Worm (Caenorhabditis elegans) whole organism, dauer: ENCODE results near the gene F22B3.8.

Experiments
- unc-62 ChIP-seq: sonication (generic microtip); optimal IDR thresholded peaks from 2 replicates; lab custom pipeline; 2017; ENCODE audit warnings: missing biosample characterization, missing genetic modification reagents, missing genetic modification characterization

F22B3.8 gene

DNA sequence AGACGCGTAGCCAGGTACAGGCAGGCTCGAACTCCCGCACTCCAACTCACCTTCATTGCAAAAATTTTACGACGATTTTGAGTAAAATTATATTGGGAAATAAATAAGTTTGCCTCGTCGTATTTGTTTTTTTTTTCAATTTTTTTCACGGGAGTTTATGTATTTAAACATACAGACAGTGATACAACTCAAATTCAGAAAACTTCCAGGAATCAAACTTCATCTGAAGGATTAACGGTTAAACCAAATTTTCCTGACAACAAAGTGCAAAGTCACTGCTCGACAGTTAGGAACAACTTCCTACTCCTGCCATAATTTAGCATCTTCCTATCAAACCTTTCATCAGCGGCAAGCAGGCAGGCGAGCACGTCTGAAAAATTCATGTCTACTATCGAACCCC lies at the start of gene F22B3.8:
TSS of gene F22B3.8 (minus strand) at position 101 of the 400 bp plus-strand sequence.
- TF ChIP-seq unc-62: no peak

DNA sequence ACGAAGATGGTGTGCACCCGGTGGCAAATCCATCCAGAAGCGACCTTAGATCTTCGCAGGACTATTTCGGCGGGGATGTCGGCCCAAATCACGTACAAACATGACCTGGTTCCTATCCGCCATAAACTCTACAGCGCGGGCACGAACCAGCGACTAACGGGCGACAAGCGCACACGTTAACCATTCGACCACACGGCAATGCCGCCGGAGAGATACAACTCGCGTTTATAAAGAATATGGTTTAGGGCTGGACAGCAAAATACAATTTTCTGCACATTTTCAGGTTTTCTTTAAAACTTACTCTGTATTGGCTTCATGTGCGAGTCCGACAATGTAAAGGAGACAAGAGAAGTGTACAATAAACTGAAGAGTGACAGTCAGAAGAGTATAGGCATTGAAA lies 49.3 kb upstream of the F22B3.8 start:
- no peak for TF ChIP-seq unc-62

DNA sequence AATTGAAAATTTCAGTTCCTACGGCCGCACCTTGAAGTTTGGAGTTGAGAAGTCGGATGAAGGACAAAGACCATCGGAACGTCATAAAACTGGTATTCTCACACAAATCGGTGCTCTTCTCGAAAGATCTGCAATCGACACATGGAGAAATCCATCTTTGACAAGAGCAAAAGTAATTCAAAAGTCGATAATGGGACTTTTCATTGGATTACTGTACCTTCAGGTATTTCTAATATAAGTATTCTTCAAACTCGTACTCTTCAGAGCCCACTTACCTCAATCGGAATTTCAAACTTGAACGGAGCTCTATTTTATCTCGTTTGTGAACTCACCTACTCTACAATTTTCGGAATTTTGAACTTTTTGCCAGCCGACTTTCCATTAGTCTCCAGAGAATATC lies 47.3 kb upstream of the F22B3.8 start:
- no peak for TF ChIP-seq unc-62

ce11 chrIV:11469698-11470591 lies 45.2 kb upstream of the F22B3.8 start, which contains the start of the genes C10C6.13 and wht-2:
C10C6.13 (minus strand) TSS chrIV:11469748.
wht-2 (plus strand) TSS chrIV:11470436.
- no peak for TF ChIP-seq unc-62

ce11 chrIV:11467413-11467812 lies 42.7 kb upstream of the F22B3.8 start, which contains the start of gene C10C6.7:
C10C6.7 (minus strand) TSS chrIV:11467513.
- TF ChIP-seq unc-62: no peak

DNA sequence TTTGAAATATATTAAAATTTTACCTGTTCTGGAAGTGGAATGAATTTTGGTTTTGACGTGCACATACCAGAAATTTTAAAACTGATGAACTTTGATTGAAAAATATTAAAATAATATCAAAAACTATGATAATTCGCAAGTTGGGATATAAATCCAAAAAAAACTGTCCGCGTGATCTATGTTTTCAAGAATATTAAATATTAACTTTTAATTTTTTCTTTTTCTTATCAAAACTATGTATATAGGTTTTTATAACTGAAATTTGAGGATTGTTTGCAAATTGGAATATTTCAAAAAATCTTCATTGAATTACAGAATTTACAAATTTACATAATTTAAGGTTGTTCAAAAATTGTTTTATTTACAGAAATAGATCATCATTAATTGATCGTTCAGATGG lies 40.4 kb upstream of the F22B3.8 start, which contains the start of gene C10C6.3:
TSS of gene C10C6.3 (minus strand) at position 101 of the 400 bp plus-strand sequence.
- no peak for TF ChIP-seq unc-62

ce11 chrIV:11461335-11461734 lies 36.6 kb upstream of the F22B3.8 start:
- TF ChIP-seq unc-62: no peak

DNA sequence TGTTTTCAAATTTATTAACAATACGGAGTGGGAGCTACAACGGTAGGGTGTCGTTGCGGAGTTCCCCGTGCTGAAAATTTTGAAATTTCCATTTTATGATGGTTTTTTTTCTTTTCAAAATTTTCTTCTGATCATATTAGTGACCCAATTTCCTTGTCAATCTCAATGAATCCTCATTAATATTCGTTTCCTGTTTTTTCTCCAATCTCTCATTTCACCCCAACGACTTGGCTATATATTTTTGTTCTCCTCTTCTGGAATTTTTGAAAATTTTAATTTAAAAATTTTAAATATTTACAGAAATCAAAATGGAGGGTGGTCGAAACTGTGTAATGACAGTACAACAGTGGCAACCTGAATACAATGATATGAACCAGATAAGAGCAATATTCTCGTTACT lies 35.0 kb upstream of the F22B3.8 start, which contains the start of gene npr-3:
TSS of gene npr-3 (plus strand) at position 301 of the 400 bp plus-strand sequence.
- no peak for TF ChIP-seq unc-62

ce11 chrIV:11458700-11459263 lies 34.1 kb upstream of the F22B3.8 start:
- TF ChIP-seq unc-62: no peak

DNA sequence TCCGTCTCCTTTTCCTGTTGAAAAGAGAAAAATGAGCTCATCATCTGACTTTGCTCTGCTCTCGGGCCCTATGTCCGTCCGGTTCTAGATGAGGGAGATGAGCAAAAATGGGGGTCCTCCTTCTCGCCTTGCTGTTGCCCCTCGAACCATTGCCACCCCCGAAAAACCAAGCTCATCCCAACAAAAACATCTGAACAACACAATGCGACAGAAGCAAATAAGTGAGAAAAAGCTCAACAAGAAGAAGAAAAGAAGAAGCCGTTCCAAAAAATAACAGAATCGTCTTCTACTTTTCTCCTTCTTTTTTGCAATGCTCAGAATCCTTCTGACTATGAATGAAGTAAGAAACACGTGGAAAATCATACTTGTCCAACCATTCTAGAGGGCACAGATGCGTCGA lies 31.1 kb upstream of the F22B3.8 start:
- TF ChIP-seq unc-62: no peak

DNA sequence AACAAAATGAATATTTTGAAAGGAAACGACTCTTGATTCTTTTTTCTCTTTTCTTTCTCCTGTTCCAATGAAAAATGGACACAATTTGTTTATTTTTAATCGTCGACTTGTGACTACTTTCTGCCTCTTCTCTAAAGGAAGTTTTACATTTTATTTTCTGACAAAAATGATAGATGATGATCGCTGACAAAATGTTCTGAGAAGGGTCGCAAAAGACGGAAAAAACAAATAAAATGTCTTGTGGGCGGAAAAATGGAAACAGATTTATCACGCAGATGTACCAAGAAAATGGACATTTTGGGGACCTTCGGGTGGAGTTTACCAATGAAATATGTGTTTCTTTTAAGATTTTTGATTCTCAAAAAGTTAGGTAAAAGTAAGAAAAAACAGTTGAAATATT lies 28.2 kb upstream of the F22B3.8 start:
- TF ChIP-seq unc-62: no peak

DNA sequence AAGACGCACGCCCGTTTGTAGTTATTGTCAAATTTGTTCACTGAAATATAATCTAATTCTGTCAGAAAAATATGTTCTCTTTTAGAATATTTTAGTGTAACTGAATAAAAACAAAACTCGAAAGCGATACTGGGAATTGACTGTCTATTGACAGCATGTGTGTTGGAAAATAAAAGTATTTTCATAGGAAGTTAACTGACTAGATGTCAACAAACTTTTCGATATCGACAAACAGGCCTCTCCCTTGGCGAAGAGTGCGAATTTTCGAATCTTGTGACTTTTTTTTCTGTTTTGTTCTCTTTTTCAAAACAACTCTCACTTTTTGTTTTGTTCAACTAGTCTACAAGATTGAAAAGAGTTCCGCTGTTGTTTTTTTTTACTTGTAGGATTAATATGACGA lies 13.5 kb upstream of the F22B3.8 start:
- no peak for TF ChIP-seq unc-62

DNA sequence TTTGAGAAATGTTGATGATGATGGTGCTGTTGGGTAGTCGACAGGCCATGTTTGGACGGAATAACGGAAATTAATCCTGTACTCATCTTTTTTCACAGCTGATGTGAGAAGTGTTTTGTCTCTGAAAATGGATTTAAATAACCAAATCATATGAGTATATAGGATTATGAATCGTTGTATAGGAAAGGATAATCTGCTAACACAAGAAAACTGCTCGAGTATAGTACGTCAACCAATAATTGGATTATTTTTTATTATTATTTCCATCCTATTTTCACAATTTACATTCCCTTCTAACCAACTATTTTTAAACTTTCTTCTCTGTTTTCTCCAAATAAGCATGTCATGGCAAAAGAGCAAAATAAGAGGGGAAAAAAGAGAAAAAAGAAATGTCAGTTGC lies 11.0 kb upstream of the F22B3.8 start:
- TF ChIP-seq unc-62: no peak

- no peak for TF ChIP-seq unc-62
These were observed 9.8 kb upstream of the F22B3.8 start for ce11 chrIV:11434575-11434974.

DNA sequence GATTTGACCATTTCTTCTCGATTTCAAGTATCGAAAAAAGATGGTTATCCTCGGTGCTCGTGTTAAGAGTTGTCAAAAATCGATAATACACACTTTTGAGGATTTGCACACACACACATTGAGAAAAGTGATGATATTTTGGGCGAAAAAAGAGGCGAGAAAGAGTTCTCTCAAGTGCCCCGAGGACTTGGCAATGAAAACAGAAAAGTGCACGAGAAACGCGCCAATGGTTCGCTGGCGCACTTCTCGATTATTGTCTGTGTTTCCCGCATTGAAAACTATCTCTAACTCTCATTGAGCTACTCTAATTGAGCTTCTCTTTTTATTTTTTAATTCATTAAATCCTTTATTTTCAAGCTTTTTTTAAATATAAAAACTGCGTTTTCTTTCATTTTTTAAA lies 9.0 kb upstream of the F22B3.8 start:
- no peak for TF ChIP-seq unc-62

ce11 chrIV:11431448-11431847 lies 6.7 kb upstream of the F22B3.8 start:
- TF ChIP-seq unc-62: no peak

DNA sequence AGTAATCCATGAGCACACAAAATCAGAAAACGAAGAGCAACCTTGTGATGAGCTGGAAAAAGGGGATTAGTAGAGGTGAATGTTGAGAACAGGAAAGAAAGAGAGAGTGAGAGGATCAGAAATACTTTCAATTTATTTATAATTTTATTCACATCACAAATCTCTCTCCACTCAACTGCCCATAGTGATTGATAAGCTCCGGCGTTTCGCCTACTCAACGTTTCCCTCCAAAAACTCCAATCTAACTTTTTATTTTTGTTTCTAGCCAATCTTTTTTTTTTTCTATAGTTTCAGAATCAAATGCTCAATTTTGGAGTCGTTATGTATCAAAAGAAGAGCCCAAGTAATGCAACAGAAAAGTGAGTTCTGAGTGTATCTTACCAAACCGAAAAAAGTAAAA lies 712 bp upstream of the F22B3.8 start, which contains the start of gene kin-4:
TSS of gene kin-4 (plus strand) at position 301 of the 400 bp plus-strand sequence.
- TF ChIP-seq unc-62: no peak

- TF ChIP-seq unc-62: no peak
These were observed 3.0 kb downstream of the F22B3.8 start, which contains the start of gene F22B3.7 for ce11 chrIV:11421696-11422095. F22B3.7 (minus strand) TSS chrIV:11421796.
